Fruit fly (Drosophila melanogaster) whole organism, embryonic: ENCODE results near the gene SelG.
A peak's percentile ranks its signal among the peaks of the same experiment; 100 is the strongest.

Experiments used
- Atf6 ChIP-seq: fragments of 200-800 bp; sonication (Bioruptor generic); IDR thresholded peaks from 2 replicates; pipeline ENCODE4 v1.3.6; 2022; ENCODE audit warnings: missing biosample characterization, missing genetic modification characterization
- Bdp1 ChIP-seq: fragments of 200-800 bp; sonication (Bioruptor generic); optimal IDR thresholded peaks from 3 replicates; lab custom pipeline; 2016; ENCODE audit warnings: missing biosample characterization, missing genetic modification characterization
- BtbVII ChIP-seq: fragments of 200-800 bp; sonication (Bioruptor generic); optimal IDR thresholded peaks from 3 replicates; lab custom pipeline; 2017; ENCODE audit warnings: missing biosample characterization, mild to moderate bottlenecking, missing genetic modification characterization
- CG10267 ChIP-seq: fragments of 200-800 bp; sonication (Bioruptor generic); optimal IDR thresholded peaks from 2 replicates; lab custom pipeline; 2018; ENCODE audit warnings: missing biosample characterization, mild to moderate bottlenecking, missing genetic modification characterization, moderate library complexity
- CG10366 ChIP-seq: fragments of 200-800 bp; sonication (Bioruptor generic); IDR thresholded peaks from 2 replicates; pipeline ENCODE4 v1.3.6; 2022; ENCODE audit warnings: missing biosample characterization, missing genetic modification characterization
- CG11695 ChIP-seq: fragments of 200-800 bp; sonication (Bioruptor generic); IDR thresholded peaks from 3 replicates; pipeline ENCODE4 v1.3.6; 2022; ENCODE audit warnings: missing biosample characterization, missing genetic modification characterization
- CG13775 ChIP-seq: fragments of 200-800 bp; sonication (Bioruptor generic); optimal IDR thresholded peaks from 3 replicates; lab custom pipeline; 2017; ENCODE audit warnings: missing biosample characterization, mild to moderate bottlenecking, missing genetic modification characterization
- CG15696 ChIP-seq: fragments of 200-800 bp; sonication (Bioruptor generic); optimal IDR thresholded peaks from 2 replicates; lab custom pipeline; 2019; ENCODE audit warnings: missing biosample characterization, mild to moderate bottlenecking, missing genetic modification characterization, moderate library complexity
- CG18764 ChIP-seq: fragments of 200-800 bp; sonication (Bioruptor generic); optimal IDR thresholded peaks from 3 replicates; lab custom pipeline; 2016; ENCODE audit warnings: missing biosample characterization, missing genetic modification characterization
- CG2889 ChIP-seq: fragments of 200-800 bp; sonication (Bioruptor generic); IDR thresholded peaks from 3 replicates; pipeline ENCODE4 v1.3.6; 2022; ENCODE audit warnings: missing biosample characterization, missing genetic modification characterization
- CG3065 ChIP-seq: fragments of 200-800 bp; sonication (Bioruptor generic); optimal IDR thresholded peaks from 2 replicates; lab custom pipeline; 2016; ENCODE audit warnings: missing biosample characterization, missing genetic modification characterization
- CG32772 ChIP-seq: fragments of 200-800 bp; sonication (Bioruptor generic); IDR thresholded peaks from 2 replicates; pipeline ENCODE4 v1.3.6; 2022; ENCODE audit warnings: missing biosample characterization, missing genetic modification characterization
- CG33557 ChIP-seq: fragments of 200-800 bp; sonication (Bioruptor generic); optimal IDR thresholded peaks from 2 replicates; lab custom pipeline; 2019; ENCODE audit warnings: missing biosample characterization, mild to moderate bottlenecking, missing genetic modification characterization, moderate library complexity
- CG4282 ChIP-seq: fragments of 200-800 bp; sonication (Bioruptor generic); optimal IDR thresholded peaks from 2 replicates; lab custom pipeline; 2016; ENCODE audit warnings: missing biosample characterization, missing genetic modification characterization
- CG6813 ChIP-seq: fragments of 200-800 bp; sonication (Bioruptor generic); optimal IDR thresholded peaks from 2 replicates; lab custom pipeline; 2017; ENCODE audit warnings: missing biosample characterization, missing genetic modification characterization, mild to moderate bottlenecking, moderate library complexity, missing genetic modification reagents
- CG7963 ChIP-seq: fragments of 200-800 bp; sonication (Bioruptor generic); IDR thresholded peaks from 3 replicates; pipeline ENCODE4 v1.3.6; 2022; ENCODE audit warnings: missing biosample characterization, missing genetic modification characterization; ENCODE audit not compliant: partially characterized antibody
- CG8089 ChIP-seq: fragments of 200-800 bp; sonication (Bioruptor generic); optimal IDR thresholded peaks from 3 replicates; lab custom pipeline; 2016; ENCODE audit warnings: missing biosample characterization, missing genetic modification characterization
- CG9437 ChIP-seq: fragments of 200-800 bp; sonication (Bioruptor generic); optimal IDR thresholded peaks from 2 replicates; lab custom pipeline; 2018; ENCODE audit warnings: missing biosample characterization, mild to moderate bottlenecking, missing genetic modification characterization
- CG9727 ChIP-seq: fragments of 200-800 bp; sonication (Bioruptor generic); optimal IDR thresholded peaks from 3 replicates; lab custom pipeline; 2017; ENCODE audit warnings: missing biosample characterization, mild to moderate bottlenecking, missing genetic modification characterization
- D ChIP-seq, 2 experiments: fragments of 200-800 bp in 1 of 2; fragments of >200 bp in 1 of 2; sonication (Bioruptor generic) in 1 of 2; optimal IDR thresholded peaks; 2 replicates in 1 of 2; 3 replicates in 1 of 2; lab custom pipeline; 2017; ENCODE audit warnings: mild to moderate bottlenecking in 1 of 2, missing biosample characterization in 1 of 2, missing genetic modification characterization in 1 of 2, missing genetic modification reagents in 1 of 2
- D19A ChIP-seq: fragments of 200-800 bp; optimal IDR thresholded peaks from 3 replicates; lab custom pipeline; 2019; ENCODE audit warnings: missing biosample characterization, mild to moderate bottlenecking, missing genetic modification characterization, moderate library complexity
- D19B ChIP-seq: fragments of 200-800 bp; sonication (Bioruptor generic); optimal IDR thresholded peaks from 2 replicates; lab custom pipeline; 2017; ENCODE audit warnings: missing biosample characterization, mild to moderate bottlenecking, missing genetic modification characterization
- Elba2 ChIP-seq: fragments of 200-800 bp; sonication (Bioruptor generic); optimal IDR thresholded peaks from 3 replicates; lab custom pipeline; 2016; ENCODE audit warnings: missing biosample characterization, missing genetic modification characterization
- H2.0 ChIP-seq: fragments of 200-800 bp; sonication (Bioruptor generic); IDR thresholded peaks from 2 replicates; pipeline ENCODE4 v1.3.6; 2022; ENCODE audit warnings: missing biosample characterization, missing genetic modification characterization
- Hr78 ChIP-seq, 2 experiments: fragments of 200-800 bp in 1 of 2; fragments of >200 bp in 1 of 2; sonication (Bioruptor generic) in 1 of 2; optimal IDR thresholded peaks; 2 replicates each; lab custom pipeline; 2017 to 2019; ENCODE audit warnings: missing biosample characterization in 2 of 2, missing genetic modification characterization in 2 of 2, mild to moderate bottlenecking in 1 of 2, moderate library complexity in 1 of 2
- Jarid2 ChIP-seq: fragments of 200-800 bp; sonication (Bioruptor generic); optimal IDR thresholded peaks from 3 replicates; lab custom pipeline; 2017; ENCODE audit warnings: mild to moderate bottlenecking, missing biosample characterization, missing genetic modification reagents, missing genetic modification characterization
- Pdp1 ChIP-seq, 2 experiments: fragments of 200-800 bp; sonication (Bioruptor generic); optimal IDR thresholded peaks; 3 replicates each; lab custom pipeline; 2016; ENCODE audit warnings: missing biosample characterization in 2 of 2, missing genetic modification characterization in 2 of 2, mild to moderate bottlenecking in 1 of 2, moderate library complexity in 1 of 2
- Sin3A ChIP-seq: fragments of >200 bp; optimal IDR thresholded peaks from 2 replicates; lab custom pipeline; 2018
- Sox100B ChIP-seq: fragments of 200-800 bp; sonication (Bioruptor generic); optimal IDR thresholded peaks from 3 replicates; lab custom pipeline; 2018; ENCODE audit warnings: missing biosample characterization, mild to moderate bottlenecking, missing genetic modification characterization
- Tbp ChIP-seq: fragments of >200 bp; optimal IDR thresholded peaks from 2 replicates; lab custom pipeline; 2018; ENCODE audit warnings: missing biosample characterization, missing genetic modification characterization
- ase ChIP-seq: fragments of 200-800 bp; sonication (Bioruptor generic); IDR thresholded peaks from 3 replicates; pipeline ENCODE4 v1.3.6; 2022; ENCODE audit warnings: missing biosample characterization, missing genetic modification characterization
- ash1 ChIP-seq: fragments of 200-800 bp; sonication (Bioruptor generic); optimal IDR thresholded peaks from 2 replicates; lab custom pipeline; 2018; ENCODE audit warnings: missing biosample characterization, mild to moderate bottlenecking, missing genetic modification characterization
- br ChIP-seq: fragments of >200 bp; optimal IDR thresholded peaks from 2 replicates; lab custom pipeline; 2017
- cad ChIP-seq: fragments of >200 bp; optimal IDR thresholded peaks from 2 replicates; lab custom pipeline; 2017; ENCODE audit warnings: missing biosample characterization, missing genetic modification characterization
- disco-r ChIP-seq: fragments of 200-800 bp; sonication (Bioruptor generic); optimal IDR thresholded peaks from 2 replicates; lab custom pipeline; 2016; ENCODE audit warnings: missing biosample characterization, missing genetic modification characterization
- esg ChIP-seq: fragments of 200-800 bp; sonication (Bioruptor generic); conservative IDR thresholded peaks from 2 replicates; pipeline ENCODE4 v1.3.6; 2022; ENCODE audit warnings: missing biosample characterization, missing genetic modification characterization
- fd96Cb ChIP-seq: fragments of 200-800 bp; sonication (Bioruptor generic); optimal IDR thresholded peaks from 2 replicates; lab custom pipeline; 2018; ENCODE audit warnings: missing biosample characterization, mild to moderate bottlenecking, missing genetic modification characterization, moderate library complexity
- ftz-f1 ChIP-seq: fragments of 200-800 bp; sonication (Bioruptor generic); optimal IDR thresholded peaks from 2 replicates; lab custom pipeline; 2016; ENCODE audit warnings: missing biosample characterization, missing genetic modification characterization
- gt ChIP-seq: fragments of 200-800 bp; sonication (Bioruptor generic); IDR thresholded peaks from 2 replicates; pipeline ENCODE4 v1.3.6; 2022; ENCODE audit warnings: missing biosample characterization, missing genetic modification characterization
- hkb ChIP-seq, 2 experiments: fragments of 200-800 bp in 1 of 2; fragments of >200 bp in 1 of 2; sonication (Bioruptor generic) in 1 of 2; IDR thresholded peaks in 1 of 2; optimal IDR thresholded peaks in 1 of 2; 2 replicates each; pipeline versions ENCODE4 v1.3.6 to Lab custom; 2017 to 2022; ENCODE audit warnings: missing biosample characterization in 1 of 2, missing genetic modification characterization in 1 of 2
- ken ChIP-seq: fragments of 200-800 bp; sonication (Bioruptor generic); IDR thresholded peaks from 3 replicates; pipeline ENCODE4 v1.3.6; 2022; ENCODE audit warnings: missing biosample characterization, missing genetic modification characterization
- ro ChIP-seq: fragments of 200-800 bp; sonication (Bioruptor generic); IDR thresholded peaks from 2 replicates; pipeline ENCODE4 v1.3.6; 2022; ENCODE audit warnings: missing biosample characterization, missing genetic modification characterization
- sens-2 ChIP-seq: fragments of 200-800 bp; sonication (Bioruptor generic); IDR thresholded peaks from 2 replicates; pipeline ENCODE4 v1.3.6; 2022; ENCODE audit warnings: missing biosample characterization, missing genetic modification characterization
- slp2 ChIP-seq: fragments of 200-800 bp; sonication (Bioruptor generic); optimal IDR thresholded peaks from 2 replicates; lab custom pipeline; 2016; ENCODE audit warnings: missing biosample characterization, missing genetic modification characterization
- sna ChIP-seq: fragments of 200-800 bp; sonication (Bioruptor generic); IDR thresholded peaks from 2 replicates; pipeline ENCODE4 v1.3.6; 2022; ENCODE audit warnings: missing biosample characterization, missing genetic modification characterization; ENCODE audit not compliant: partially characterized antibody
- sr ChIP-seq: fragments of 200-800 bp; sonication (Bioruptor generic); IDR thresholded peaks from 3 replicates; pipeline ENCODE4 v1.3.6; 2022; ENCODE audit warnings: missing biosample characterization, missing genetic modification characterization
- tx ChIP-seq: fragments of 200-800 bp; sonication (Bioruptor generic); optimal IDR thresholded peaks from 2 replicates; lab custom pipeline; 2016; ENCODE audit warnings: missing biosample characterization, missing genetic modification characterization
- vnd ChIP-seq: fragments of 200-800 bp; sonication (Bioruptor generic); IDR thresholded peaks from 3 replicates; pipeline ENCODE4 v1.3.6; 2022; ENCODE audit warnings: missing biosample characterization, missing genetic modification characterization; ENCODE audit not compliant: partially characterized antibody
- wdn ChIP-seq: fragments of 200-800 bp; sonication (Bioruptor generic); IDR thresholded peaks from 2 replicates; pipeline ENCODE4 v1.3.6; 2022; ENCODE audit warnings: missing biosample characterization, missing genetic modification characterization
- zf30C ChIP-seq: fragments of 200-800 bp; sonication (Bioruptor generic); optimal IDR thresholded peaks from 3 replicates; lab custom pipeline; 2018; ENCODE audit warnings: missing biosample characterization, mild to moderate bottlenecking, missing genetic modification characterization

The SelG gene

DNA sequence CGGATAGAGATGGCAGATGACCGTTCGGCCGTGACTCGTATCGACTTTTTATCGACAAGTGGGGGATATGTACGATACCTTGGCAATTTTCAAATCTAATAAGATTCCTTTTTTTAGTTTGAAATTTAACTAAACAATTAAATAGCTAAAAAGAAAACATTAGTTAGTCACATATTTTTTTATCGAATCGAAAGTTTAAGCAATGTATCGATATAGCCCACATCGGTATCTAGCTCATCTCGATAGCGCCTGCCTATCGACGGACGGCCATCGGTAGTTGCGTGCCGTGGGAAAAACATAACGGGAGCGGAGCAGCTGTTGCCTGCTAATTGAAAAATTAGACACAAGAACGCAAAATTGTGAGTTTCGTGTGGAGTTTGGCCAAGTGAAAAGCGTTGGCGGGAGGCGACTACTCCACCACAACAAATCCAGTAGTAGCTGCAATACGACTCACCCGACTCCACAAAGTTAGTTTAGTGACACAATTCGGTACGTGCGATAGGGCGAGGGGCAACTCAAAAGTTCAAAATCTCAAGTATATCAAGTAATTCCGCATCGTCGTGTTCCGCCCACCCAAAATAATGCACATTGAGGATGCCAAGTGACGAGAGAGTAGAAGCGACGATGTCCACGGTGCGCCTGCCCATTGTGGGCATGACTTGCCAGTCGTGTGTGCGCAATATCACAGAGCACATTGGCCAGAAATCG lies 32.2 kb upstream of the SelG start, which contains the start of the genes CG10347 and ATP7 (continued):
- TF ChIP-seq CG18764, result no peak
- peak; percentile 98 for TF ChIP-seq hkb (optimal IDR thresholded peaks at IDR 0.05; lab: Kevin White, UChicago)
- TF ChIP-seq hkb (GFP tag; IDR thresholded peaks at IDR 0.05; lab: Robert Waterston, UW), result no peak
- no peak for TF ChIP-seq ase (GFP tag; lab: Robert Waterston, UW)
- TF ChIP-seq D (optimal IDR thresholded peaks at IDR 0.05; lab: Kevin White, UChicago), result no peak
- no peak for TF ChIP-seq D (GFP tag; optimal IDR thresholded peaks at IDR 0.05; lab: Kevin White, UChicago)
- peak; percentile 70 for TF ChIP-seq CG10267
- no peak for TF ChIP-seq ash1 (GFP tag; lab: Kevin White, UChicago)
- peak; percentile 13 for TF ChIP-seq CG9437 (GFP tag; lab: Kevin White, UChicago)
- TF ChIP-seq CG9727 (GFP tag; lab: Kevin White, UChicago), result peak; percentile 9
- TF ChIP-seq sens-2 (GFP tag; lab: Robert Waterston, UW), result no peak
- no peak for TF ChIP-seq Tbp (GFP tag; lab: Kevin White, UChicago)
- TF ChIP-seq CG6813 (GFP tag; lab: Kevin White, UChicago), result no peak
- TF ChIP-seq Pdp1 (GFP tag; optimal IDR thresholded peaks at IDR 0.05; lab: Kevin White, UChicago), result peak; percentile 11 to 40
- TF ChIP-seq Elba2, result no peak
- no peak for TF ChIP-seq Atf6
- TF ChIP-seq ken (GFP tag; lab: Robert Waterston, UW), result no peak
- no peak for TF ChIP-seq wdn (GFP tag; lab: Robert Waterston, UW)
- TF ChIP-seq CG2889 (GFP tag; lab: Robert Waterston, UW), result no peak
- no peak for TF ChIP-seq ro (GFP tag; lab: Robert Waterston, UW)
- TF ChIP-seq Sin3A, result peak; percentile 72
- TF ChIP-seq disco-r (GFP tag; lab: Kevin White, UChicago), result no peak
- no peak for TF ChIP-seq CG11695
- no peak for TF ChIP-seq Sox100B
- TF ChIP-seq slp2 (GFP tag; lab: Kevin White, UChicago), result no peak
- no peak for TF ChIP-seq fd96Cb (tag; lab: Kevin White, UChicago)
- no peak for TF ChIP-seq D19B (GFP tag; lab: Kevin White, UChicago)
- no peak for TF ChIP-seq D19A
- TF ChIP-seq sr (GFP tag; lab: Robert Waterston, UW), result no peak
- no peak for TF ChIP-seq H2.0 (GFP tag; lab: Robert Waterston, UW)
- no peak for TF ChIP-seq CG4282 (GFP tag; lab: Kevin White, UChicago)
- TF ChIP-seq CG7963 (GFP tag; lab: Robert Waterston, UW), result peak; percentile 75
- no peak for TF ChIP-seq gt (GFP tag; lab: Robert Waterston, UW)
- no peak for TF ChIP-seq esg (GFP tag; lab: Robert Waterston, UW)
- no peak for TF ChIP-seq zf30C
- no peak for TF ChIP-seq CG10366 (GFP tag; lab: Robert Waterston, UW)
- no peak for TF ChIP-seq Bdp1 (GFP tag; lab: Kevin White, UChicago)
- no peak for TF ChIP-seq br (lab: Kevin White, UChicago)
- no peak for TF ChIP-seq cad
- no peak for TF ChIP-seq ftz-f1 (GFP tag; lab: Kevin White, UChicago)
- no peak for TF ChIP-seq CG3065 (GFP tag; lab: Kevin White, UChicago)
- no peak for TF ChIP-seq Hr78 (GFP tag; optimal IDR thresholded peaks at IDR 0.05; lab: Kevin White, UChicago)
- TF ChIP-seq CG13775 (GFP tag; lab: Kevin White, UChicago), result peak; percentile 26
- TF ChIP-seq CG8089 (GFP tag; lab: Kevin White, UChicago), result no peak
- peak; percentile 85 for TF ChIP-seq vnd
- TF ChIP-seq Jarid2 (GFP tag; lab: Kevin White, UChicago), result peak; percentile 80
- no peak for TF ChIP-seq BtbVII (GFP tag; lab: Kevin White, UChicago)
- no peak for TF ChIP-seq CG32772 (GFP tag; lab: Robert Waterston, UW)
- peak; percentile 1 for TF ChIP-seq CG15696 (tag; lab: Kevin White, UChicago)
- TF ChIP-seq sna, result peak; percentile 96
- no peak for TF ChIP-seq CG33557
- peak; percentile 13 for TF ChIP-seq tx (GFP tag; lab: Kevin White, UChicago)
